In genomic region chr2L:4093728-4094324, dm6 we compare ENCODE assay signal across 1 fruit fly cellular context.
TF ChIP-seq lines count a peak whose summit lies in the region.

No protein-coding gene starts in this region.

TF ChIP-seq in whole organism, embryonic, 481 proteins besides CTCF, POLR2A, EP300 and RAD21 (continued from another document and continues in another):
- TF ChIP-seq Six4 (GFP tag; optimal IDR thresholded peaks at IDR 0.05; lab: Kevin White, UChicago): peak; percentile 75
- TF ChIP-seq CG17568 (GFP tag; optimal IDR thresholded peaks at IDR 0.05; lab: Kevin White, UChicago): peak; percentile 51
- TF ChIP-seq HmgZ (tag; optimal IDR thresholded peaks at IDR 0.05; lab: Kevin White, UChicago): peak; percentile 46
- TF ChIP-seq CG11456 (GFP tag; IDR thresholded peaks at IDR 0.05; lab: Robert Waterston, UW): peak; percentile 81
- TF ChIP-seq nerfin-2 (GFP tag; IDR thresholded peaks at IDR 0.05; lab: Robert Waterston, UW; ENCODE audit: partially characterized antibody): no peak
- TF ChIP-seq fd64A (GFP tag; optimal IDR thresholded peaks at IDR 0.05; lab: Kevin White, UChicago): peak; percentile 19
- TF ChIP-seq Ada2b (GFP tag; IDR thresholded peaks at IDR 0.05; lab: Robert Waterston, UW): peak; percentile 85
- peak; percentile 77 for TF ChIP-seq jing (GFP tag; optimal IDR thresholded peaks at IDR 0.05; lab: Kevin White, UChicago)
- TF ChIP-seq CG15601 (tag; optimal IDR thresholded peaks at IDR 0.05; lab: Kevin White, UChicago): peak; percentile 56
- peak; percentile 57 for TF ChIP-seq CG13424 (tag; optimal IDR thresholded peaks at IDR 0.05; lab: Kevin White, UChicago)
- TF ChIP-seq D19A (tag; optimal IDR thresholded peaks at IDR 0.05; lab: Kevin White, UChicago): peak; percentile 57
- TF ChIP-seq run (tag; optimal IDR thresholded peaks at IDR 0.05; lab: Kevin White, UChicago): peak; percentile 61
- TF ChIP-seq Scr (GFP tag; IDR thresholded peaks at IDR 0.05; lab: Robert Waterston, UW; ENCODE audit: partially characterized antibody): no peak
- no peak for TF ChIP-seq inv (GFP tag; IDR thresholded peaks at IDR 0.05; lab: Robert Waterston, UW; ENCODE audit: partially characterized antibody)
- TF ChIP-seq grn (GFP tag; optimal IDR thresholded peaks at IDR 0.05; lab: Kevin White, UChicago): no peak
- no peak for TF ChIP-seq CG8359 (GFP tag; optimal IDR thresholded peaks at IDR 0.05; lab: Kevin White, UChicago; ENCODE audit: borderline replicate concordance)
- no peak for TF ChIP-seq TFAM (GFP tag; optimal IDR thresholded peaks at IDR 0.05; lab: Kevin White, UChicago)
- TF ChIP-seq en (GFP tag; optimal IDR thresholded peaks at IDR 0.05; lab: Kevin White, UChicago): peak; percentile 45
- TF ChIP-seq CG15479 (GFP tag; optimal IDR thresholded peaks at IDR 0.05; lab: Kevin White, UChicago): no peak
- TF ChIP-seq lilli (GFP tag; optimal IDR thresholded peaks at IDR 0.05; lab: Kevin White, UChicago): peak; percentile 82
- peak; percentile 79 for TF ChIP-seq Aef1 (GFP tag; IDR thresholded peaks at IDR 0.05; lab: Robert Waterston, UW)
- TF ChIP-seq zfh2 (GFP tag; optimal IDR thresholded peaks at IDR 0.05; lab: Kevin White, UChicago): peak; percentile 61
- TF ChIP-seq chn (GFP tag; optimal IDR thresholded peaks at IDR 0.05; lab: Kevin White, UChicago): peak; percentile 60
- TF ChIP-seq bsh (GFP tag; optimal IDR thresholded peaks at IDR 0.05; lab: Kevin White, UChicago): peak; percentile 85
- TF ChIP-seq Sin3A (optimal IDR thresholded peaks at IDR 0.05; lab: Kevin White, UChicago): no peak
- peak; percentile 76 for TF ChIP-seq phol (tag; optimal IDR thresholded peaks at IDR 0.05; lab: Kevin White, UChicago)
- no peak for TF ChIP-seq vnd (GFP tag; IDR thresholded peaks at IDR 0.05; lab: Robert Waterston, UW; ENCODE audit: partially characterized antibody)
- TF ChIP-seq klu (GFP tag; IDR thresholded peaks at IDR 0.05; lab: Robert Waterston, UW): 0 out of 2 replicates have a peak, but pooled peaks have one; percentile 53
- peak; percentile 54 for TF ChIP-seq CG3281 (GFP tag; optimal IDR thresholded peaks at IDR 0.05; lab: Kevin White, UChicago)
- TF ChIP-seq knrl (GFP tag; IDR thresholded peaks at IDR 0.05; lab: Robert Waterston, UW; ENCODE audit: partially characterized antibody): no peak
- TF ChIP-seq pb (GFP tag; optimal IDR thresholded peaks at IDR 0.05; lab: Kevin White, UChicago): peak; percentile 32
- TF ChIP-seq Hmr (GFP tag; optimal IDR thresholded peaks at IDR 0.05; lab: Kevin White, UChicago): peak; percentile 73
- TF ChIP-seq Bgb (GFP tag; IDR thresholded peaks at IDR 0.05; lab: Robert Waterston, UW; ENCODE audit: partially characterized antibody): no peak
- TF ChIP-seq CG11398 (GFP tag; optimal IDR thresholded peaks at IDR 0.05; lab: Kevin White, UChicago): peak; percentile 7
- TF ChIP-seq CG32767 (GFP tag; IDR thresholded peaks at IDR 0.05; lab: Robert Waterston, UW): peak; percentile 70
- no peak for TF ChIP-seq Fer2 (tag; optimal IDR thresholded peaks at IDR 0.05; lab: Kevin White, UChicago)
- peak; percentile 59 for TF ChIP-seq tx (GFP tag; optimal IDR thresholded peaks at IDR 0.05; lab: Kevin White, UChicago)
- TF ChIP-seq CG4707 (GFP tag; optimal IDR thresholded peaks at IDR 0.05; lab: Kevin White, UChicago): peak; percentile 48
- TF ChIP-seq slp2 (GFP tag; optimal IDR thresholded peaks at IDR 0.05; lab: Kevin White, UChicago): peak; percentile 65
- TF ChIP-seq CG33213 (GFP tag; optimal IDR thresholded peaks at IDR 0.05; lab: Kevin White, UChicago): peak; percentile 51
- peak; percentile 65 for TF ChIP-seq CG9727 (GFP tag; optimal IDR thresholded peaks at IDR 0.05; lab: Kevin White, UChicago)
- TF ChIP-seq gsb-n (tag; optimal IDR thresholded peaks at IDR 0.05; lab: Kevin White, UChicago): peak; percentile 63
- TF ChIP-seq Nf-YC (tag; optimal IDR thresholded peaks at IDR 0.05; lab: Kevin White, UChicago): no peak
- peak; percentile 44 for TF ChIP-seq CG12236 (GFP tag; optimal IDR thresholded peaks at IDR 0.05; lab: Kevin White, UChicago)
- no peak for TF ChIP-seq GATAe (GFP tag; conservative IDR thresholded peaks at IDR 0.05; lab: Robert Waterston, UW)
- no peak for TF ChIP-seq CG9797 (GFP tag; optimal IDR thresholded peaks at IDR 0.05; lab: Kevin White, UChicago)
- TF ChIP-seq CG2116 (GFP tag; optimal IDR thresholded peaks at IDR 0.05; lab: Kevin White, UChicago): no peak
- peak; percentile 61 for TF ChIP-seq Dip3 (GFP tag; optimal IDR thresholded peaks at IDR 0.05; lab: Kevin White, UChicago)
- TF ChIP-seq Nf-YB (GFP tag; optimal IDR thresholded peaks at IDR 0.05; lab: Kevin White, UChicago): no peak
- TF ChIP-seq hth (optimal IDR thresholded peaks at IDR 0.05; lab: Kevin White, UChicago): no peak
- no peak for TF ChIP-seq stwl (tag; optimal IDR thresholded peaks at IDR 0.05; lab: Kevin White, UChicago)
- peak; percentile 76 for TF ChIP-seq Abd-B (GFP tag; optimal IDR thresholded peaks at IDR 0.05; lab: Kevin White, UChicago)
- TF ChIP-seq CG17361 (GFP tag; IDR thresholded peaks at IDR 0.05; lab: Robert Waterston, UW): peak; percentile 72; the same call in 2 of the 3 replicates
- TF ChIP-seq ERR (GFP tag; optimal IDR thresholded peaks at IDR 0.05; lab: Kevin White, UChicago): peak; percentile 48
- TF ChIP-seq CrebB (tag; optimal IDR thresholded peaks at IDR 0.05; lab: Kevin White, UChicago): peak; percentile 24
- TF ChIP-seq Optix (GFP tag; IDR thresholded peaks at IDR 0.05; lab: Robert Waterston, UW): peak; percentile 85
- peak; percentile 63 for TF ChIP-seq CG4730 (GFP tag; IDR thresholded peaks at IDR 0.05; lab: Robert Waterston, UW)
- TF ChIP-seq Lpt (GFP tag; optimal IDR thresholded peaks at IDR 0.05; lab: Kevin White, UChicago): no peak
- no peak for TF ChIP-seq CG30020 (tag; optimal IDR thresholded peaks at IDR 0.05; lab: Kevin White, UChicago)
- peak; percentile 77 for TF ChIP-seq Side (GFP tag; optimal IDR thresholded peaks at IDR 0.05; lab: Kevin White, UChicago)
- peak; percentile 74 for TF ChIP-seq CG1529 (GFP tag; optimal IDR thresholded peaks at IDR 0.05; lab: Kevin White, UChicago)
- peak; percentile 27 for TF ChIP-seq CG11723 (GFP tag; optimal IDR thresholded peaks at IDR 0.05; lab: Kevin White, UChicago)
- no peak for TF ChIP-seq lbe (GFP tag; optimal IDR thresholded peaks at IDR 0.05; lab: Kevin White, UChicago)
- TF ChIP-seq crol (GFP tag; IDR thresholded peaks at IDR 0.05; lab: Robert Waterston, UW): peak; percentile 27; the same call in 1 of the 2 replicates
- no peak for TF ChIP-seq CG6854 (GFP tag; optimal IDR thresholded peaks at IDR 0.05; lab: Kevin White, UChicago)
- no peak for TF ChIP-seq CG7963 (GFP tag; IDR thresholded peaks at IDR 0.05; lab: Robert Waterston, UW; ENCODE audit: partially characterized antibody)
- TF ChIP-seq nerfin-1 (tag; optimal IDR thresholded peaks at IDR 0.05; lab: Kevin White, UChicago): peak; percentile 13
- TF ChIP-seq slbo (GFP tag; IDR thresholded peaks at IDR 0.05; lab: Robert Waterston, UW): peak; percentile 88
- peak; percentile 69 for TF ChIP-seq ttk (GFP tag; IDR thresholded peaks at IDR 0.05; lab: Robert Waterston, UW)
- peak; percentile 73 for TF ChIP-seq H2.0 (GFP tag; IDR thresholded peaks at IDR 0.05; lab: Robert Waterston, UW)
- peak; percentile 80 for TF ChIP-seq CG6689 (GFP tag; IDR thresholded peaks at IDR 0.05; lab: Robert Waterston, UW)
- peak; percentile 72 for TF ChIP-seq nau (GFP tag; optimal IDR thresholded peaks at IDR 0.05; lab: Kevin White, UChicago)
- 0 out of 2 replicates have a peak, but pooled peaks have one; percentile 37 for TF ChIP-seq ro (GFP tag; IDR thresholded peaks at IDR 0.05; lab: Robert Waterston, UW)
- TF ChIP-seq CG7357 (GFP tag; IDR thresholded peaks at IDR 0.05; lab: Robert Waterston, UW): peak; percentile 63
- no peak for TF ChIP-seq cad (GFP tag; optimal IDR thresholded peaks at IDR 0.05; lab: Kevin White, UChicago)
- no peak for TF ChIP-seq Opbp (GFP tag; IDR thresholded peaks at IDR 0.05; lab: Robert Waterston, UW; ENCODE audit: partially characterized antibody)
- TF ChIP-seq dm (GFP tag; optimal IDR thresholded peaks at IDR 0.05; lab: Kevin White, UChicago): peak; percentile 45
- TF ChIP-seq CG15696 (tag; optimal IDR thresholded peaks at IDR 0.05; lab: Kevin White, UChicago): no peak
- TF ChIP-seq Hand (GFP tag; optimal IDR thresholded peaks at IDR 0.05; lab: Kevin White, UChicago): peak; percentile 57
- TF ChIP-seq ash1 (GFP tag; optimal IDR thresholded peaks at IDR 0.05; lab: Kevin White, UChicago): no peak
- peak; percentile 42; the same call in 1 of the 2 replicates for TF ChIP-seq CG7372 (GFP tag; IDR thresholded peaks at IDR 0.05; lab: Robert Waterston, UW)
- peak; percentile 48; the same call in 1 of the 2 replicates for TF ChIP-seq CG11247 (GFP tag; IDR thresholded peaks at IDR 0.05; lab: Robert Waterston, UW)
- TF ChIP-seq cato (GFP tag; optimal IDR thresholded peaks at IDR 0.05; lab: Kevin White, UChicago; ENCODE audit: borderline replicate concordance): peak; percentile 75
- no peak for TF ChIP-seq CG8478 (optimal IDR thresholded peaks at IDR 0.05; lab: Kevin White, UChicago)
- peak; percentile 53 for TF ChIP-seq gcm2 (GFP tag; optimal IDR thresholded peaks at IDR 0.05; lab: Kevin White, UChicago)
- TF ChIP-seq dpn (GFP tag; optimal IDR thresholded peaks at IDR 0.05; lab: Kevin White, UChicago): peak; percentile 51 to 71
- TF ChIP-seq CG14710 (tag; optimal IDR thresholded peaks at IDR 0.05; lab: Kevin White, UChicago): peak; percentile 54
- peak; percentile 75 for TF ChIP-seq fd96Cb (tag; optimal IDR thresholded peaks at IDR 0.05; lab: Kevin White, UChicago)
- peak; percentile 80 for TF ChIP-seq CG4424 (GFP tag; optimal IDR thresholded peaks at IDR 0.05; lab: Kevin White, UChicago)
- peak; percentile 32 for TF ChIP-seq HmgD (GFP tag; optimal IDR thresholded peaks at IDR 0.05; lab: Kevin White, UChicago)
- no peak for TF ChIP-seq Nf-YA (GFP tag; IDR thresholded peaks at IDR 0.05; lab: Robert Waterston, UW)
- peak; percentile 71 for TF ChIP-seq grau (tag; optimal IDR thresholded peaks at IDR 0.05; lab: Kevin White, UChicago)
- TF ChIP-seq chif (GFP tag; optimal IDR thresholded peaks at IDR 0.05; lab: Kevin White, UChicago): peak; percentile 77 to 81
- TF ChIP-seq CG34376 (GFP tag; optimal IDR thresholded peaks at IDR 0.05; lab: Kevin White, UChicago): no peak
- TF ChIP-seq Lim3 (GFP tag; IDR thresholded peaks at IDR 0.05; lab: Robert Waterston, UW): 0 out of 2 replicates have a peak, but pooled peaks have one; percentile 43
- TF ChIP-seq CG6813 (GFP tag; optimal IDR thresholded peaks at IDR 0.05; lab: Kevin White, UChicago): peak; percentile 50
- TF ChIP-seq tll (GFP tag; optimal IDR thresholded peaks at IDR 0.05; lab: Kevin White, UChicago): no peak
- TF ChIP-seq Lhr (GFP tag; optimal IDR thresholded peaks at IDR 0.05; lab: Kevin White, UChicago): no peak
- peak; percentile 75 for TF ChIP-seq CG9609 (GFP tag; optimal IDR thresholded peaks at IDR 0.05; lab: Kevin White, UChicago)
- TF ChIP-seq Mrtf (GFP tag; IDR thresholded peaks at IDR 0.05; lab: Robert Waterston, UW): peak; percentile 72; the same call in 2 of the 3 replicates
- TF ChIP-seq Ravus (GFP tag; IDR thresholded peaks at IDR 0.05; lab: Robert Waterston, UW): peak; percentile 22; the same call in 1 of the 2 replicates
- peak; percentile 63 for TF ChIP-seq odd (GFP tag; optimal IDR thresholded peaks at IDR 0.05; lab: Kevin White, UChicago)
- TF ChIP-seq Sox102F (GFP tag; optimal IDR thresholded peaks at IDR 0.05; lab: Kevin White, UChicago): peak; percentile 87
- no peak for TF ChIP-seq pfk (GFP tag; optimal IDR thresholded peaks at IDR 0.05; lab: Kevin White, UChicago)
- peak; percentile 54 for TF ChIP-seq dmrt11E (tag; optimal IDR thresholded peaks at IDR 0.05; lab: Kevin White, UChicago)
- TF ChIP-seq Fer3 (tag; optimal IDR thresholded peaks at IDR 0.05; lab: Kevin White, UChicago): peak; percentile 63
- TF ChIP-seq gce (GFP tag; IDR thresholded peaks at IDR 0.05; lab: Robert Waterston, UW): peak; percentile 62; the same call in 1 of the 3 replicates
- peak; percentile 66 for TF ChIP-seq org-1 (GFP tag; optimal IDR thresholded peaks at IDR 0.05; lab: Kevin White, UChicago)
- TF ChIP-seq Xrp1 (GFP tag; IDR thresholded peaks at IDR 0.05; lab: Robert Waterston, UW): peak; percentile 88
- peak; percentile 59 for TF ChIP-seq rib (GFP tag; IDR thresholded peaks at IDR 0.05; lab: Robert Waterston, UW)
- peak; percentile 48 for TF ChIP-seq CG10959 (GFP tag; IDR thresholded peaks at IDR 0.05; lab: Robert Waterston, UW)
- peak; percentile 56 for TF ChIP-seq CG4820 (GFP tag; optimal IDR thresholded peaks at IDR 0.05; lab: Kevin White, UChicago)
- TF ChIP-seq CG9876 (GFP tag; optimal IDR thresholded peaks at IDR 0.05; lab: Kevin White, UChicago): peak; percentile 42
- peak; percentile 62 for TF ChIP-seq caup (GFP tag; optimal IDR thresholded peaks at IDR 0.05; lab: Kevin White, UChicago; ENCODE audit: severe bottlenecking)
- TF ChIP-seq CG6175 (GFP tag; IDR thresholded peaks at IDR 0.05; lab: Robert Waterston, UW): 0 out of 3 replicates have a peak, but pooled peaks have one; percentile 13
- no peak for TF ChIP-seq CG10565 (GFP tag; optimal IDR thresholded peaks at IDR 0.05; lab: Kevin White, UChicago)
- TF ChIP-seq Atf3 (GFP tag; optimal IDR thresholded peaks at IDR 0.05; lab: Kevin White, UChicago): peak; percentile 66
- TF ChIP-seq Dek (tag; optimal IDR thresholded peaks at IDR 0.05; lab: Kevin White, UChicago): peak; percentile 50
- no peak for TF ChIP-seq CG13296 (GFP tag; optimal IDR thresholded peaks at IDR 0.05; lab: Kevin White, UChicago)
- peak; percentile 47 for TF ChIP-seq Max (GFP tag; optimal IDR thresholded peaks at IDR 0.05; lab: Kevin White, UChicago)
- TF ChIP-seq sr (GFP tag; IDR thresholded peaks at IDR 0.05; lab: Robert Waterston, UW): peak; percentile 58; the same call in 1 of the 3 replicates
- peak; percentile 68 for TF ChIP-seq Hr3 (GFP tag; optimal IDR thresholded peaks at IDR 0.05; lab: Kevin White, UChicago)
- 0 out of 2 replicates have a peak, but pooled peaks have one; percentile 27 for TF ChIP-seq Gsc (GFP tag; IDR thresholded peaks at IDR 0.05; lab: Robert Waterston, UW)
- peak; percentile 60 for TF ChIP-seq dimm (GFP tag; IDR thresholded peaks at IDR 0.05; lab: Robert Waterston, UW)
- peak; percentile 83 for TF ChIP-seq CG12769 (tag; optimal IDR thresholded peaks at IDR 0.05; lab: Kevin White, UChicago)
- no peak for TF ChIP-seq schlank (tag; optimal IDR thresholded peaks at IDR 0.05; lab: Kevin White, UChicago)
- TF ChIP-seq chm (GFP tag; IDR thresholded peaks at IDR 0.05; lab: Robert Waterston, UW): peak; percentile 84
- peak; percentile 53 for TF ChIP-seq CG3847 (GFP tag; IDR thresholded peaks at IDR 0.05; lab: Robert Waterston, UW)
- TF ChIP-seq eve (GFP tag; optimal IDR thresholded peaks at IDR 0.05; lab: Kevin White, UChicago): peak in 1 of 2 experiments; percentile 89
